Fruit fly (Drosophila melanogaster) whole organism, adult: Measurements from ENCODE around the gene CG9641.

Source experiments
- CG11617 ChIP-seq: fragments of 200-800 bp; sonication (Bioruptor generic); optimal IDR thresholded peaks from 2 replicates; lab custom pipeline; 2017; ENCODE audit warnings: mild to moderate bottlenecking, missing biosample characterization, missing genetic modification reagents, missing genetic modification characterization
- CG12768 ChIP-seq: fragments of 200-800 bp; sonication (Bioruptor generic); optimal IDR thresholded peaks from 2 replicates; lab custom pipeline; 2017; ENCODE audit warnings: missing biosample characterization, missing genetic modification characterization, mild to moderate bottlenecking, moderate library complexity, missing genetic modification reagents
- CG14711 ChIP-seq: fragments of 200-800 bp; sonication (Bioruptor generic); optimal IDR thresholded peaks from 2 replicates; lab custom pipeline; 2018; ENCODE audit warnings: missing biosample characterization, mild to moderate bottlenecking, missing genetic modification characterization, moderate library complexity
- CG1620 ChIP-seq: fragments of 200-800 bp; sonication (Bioruptor generic); optimal IDR thresholded peaks from 2 replicates; lab custom pipeline; 2016; ENCODE audit warnings: missing biosample characterization, missing genetic modification characterization
- CG33017 ChIP-seq: fragments of 200-800 bp; sonication (Bioruptor generic); optimal IDR thresholded peaks from 2 replicates; lab custom pipeline; 2018; ENCODE audit warnings: missing biosample characterization, mild to moderate bottlenecking, missing genetic modification characterization, moderate library complexity
- CG5204 ChIP-seq: fragments of 200-800 bp; sonication (Bioruptor generic); optimal IDR thresholded peaks from 2 replicates; lab custom pipeline; 2016; ENCODE audit warnings: missing biosample characterization, missing genetic modification characterization
- CG7045 ChIP-seq: fragments of 200-800 bp; sonication (Bioruptor generic); optimal IDR thresholded peaks from 2 replicates; lab custom pipeline; 2017; ENCODE audit warnings: missing biosample characterization, mild to moderate bottlenecking, missing genetic modification characterization
- CG7101 ChIP-seq: fragments of 200-800 bp; sonication (Bioruptor generic); optimal IDR thresholded peaks from 2 replicates; lab custom pipeline; 2018; ENCODE audit warnings: missing biosample characterization, mild to moderate bottlenecking, missing genetic modification characterization, moderate library complexity
- Clk ChIP-seq: fragments of 200-800 bp; sonication (Bioruptor generic); optimal IDR thresholded peaks from 2 replicates; lab custom pipeline; 2017; ENCODE audit warnings: missing biosample characterization, missing genetic modification characterization
- Crg-1 ChIP-seq: fragments of 200-800 bp; sonication (Bioruptor generic); optimal IDR thresholded peaks from 2 replicates; lab custom pipeline; 2016; ENCODE audit warnings: missing biosample characterization, missing genetic modification characterization
- Mnt ChIP-seq: fragments of 200-800 bp; sonication (Bioruptor generic); optimal IDR thresholded peaks from 2 replicates; lab custom pipeline; 2016; ENCODE audit warnings: missing biosample characterization, mild to moderate bottlenecking, missing genetic modification characterization
- bab1 ChIP-seq: fragments of 200-800 bp; sonication (Bioruptor generic); optimal IDR thresholded peaks from 3 replicates; lab custom pipeline; 2019; ENCODE audit warnings: missing biosample characterization, mild to moderate bottlenecking, missing genetic modification characterization, moderate library complexity
- cic ChIP-seq: fragments of 200-800 bp; sonication (Bioruptor generic); optimal IDR thresholded peaks from 2 replicates; lab custom pipeline; 2017; ENCODE audit warnings: missing biosample characterization, mild to moderate bottlenecking, missing genetic modification characterization, moderate library complexity
- kay ChIP-seq: fragments of 200-800 bp; sonication (Bioruptor generic); peaks from one replicate; lab custom pipeline; 2016; ENCODE audit warnings: missing biosample characterization, missing genetic modification characterization, borderline replicate concordance
- pad ChIP-seq: fragments of 200-800 bp; sonication (Bioruptor generic); optimal IDR thresholded peaks from 3 replicates; lab custom pipeline; 2017; ENCODE audit warnings: missing biosample characterization, missing genetic modification characterization, mild to moderate bottlenecking, moderate library complexity, missing genetic modification reagents
- tj ChIP-seq: fragments of 200-800 bp; sonication (Bioruptor generic); optimal IDR thresholded peaks from 3 replicates; lab custom pipeline; 2017; ENCODE audit warnings: missing biosample characterization, mild to moderate bottlenecking, missing genetic modification characterization, moderate library complexity
- toe ChIP-seq: fragments of 200-800 bp; sonication (Bioruptor generic); optimal IDR thresholded peaks from 2 replicates; lab custom pipeline; 2016; ENCODE audit warnings: missing biosample characterization, missing genetic modification characterization

The CG9641 gene

dm6 chr2L:2944509-2944908 lies 32.2 kb downstream of the CG9641 start:
- TF ChIP-seq CG33017 (tag; lab: Kevin White, UChicago) (peak; percentile 61), CG7045 (peak; percentile 20), CG11617 (GFP tag; lab: Kevin White, UChicago) (no peak), Clk (GFP tag; lab: Kevin White, UChicago) (no peak), CG14711 (tag; lab: Kevin White, UChicago) (peak; percentile 42), CG7101 (tag; lab: Kevin White, UChicago) (peak; percentile 25), bab1 (GFP tag; lab: Kevin White, UChicago) (no peak)

dm6 chr2L:2942639-2943038 lies 34.0 kb downstream of the CG9641 start:
- TF ChIP-seq CG1620 (GFP tag; lab: Kevin White, UChicago), result no peak
- TF ChIP-seq toe (GFP tag; lab: Kevin White, UChicago), result no peak
- no peak for TF ChIP-seq Mnt (GFP tag; lab: Kevin White, UChicago)
- TF ChIP-seq CG33017 (tag; lab: Kevin White, UChicago), result no peak
- TF ChIP-seq CG14711 (tag; lab: Kevin White, UChicago), result no peak
- TF ChIP-seq bab1 (GFP tag; lab: Kevin White, UChicago), result no peak
- no peak for TF ChIP-seq CG7101 (tag; lab: Kevin White, UChicago)
- no peak for TF ChIP-seq pad (GFP tag; lab: Kevin White, UChicago)
- TF ChIP-seq Clk (GFP tag; lab: Kevin White, UChicago), result no peak
- no peak for TF ChIP-seq kay
- TF ChIP-seq CG7045, result no peak

dm6 chr2L:2941353-2941752 lies 35.3 kb downstream of the CG9641 start:
- TF ChIP-seq tj (GFP tag; lab: Kevin White, UChicago) (no peak), kay (peak; percentile 75), pad (GFP tag; lab: Kevin White, UChicago) (no peak)

- TF ChIP-seq pad (GFP tag; lab: Kevin White, UChicago) (no peak), kay (peak; percentile 53), tj (GFP tag; lab: Kevin White, UChicago) (no peak), Crg-1 (GFP tag; lab: Kevin White, UChicago) (no peak), cic (GFP tag; lab: Kevin White, UChicago) (no peak), CG11617 (GFP tag; lab: Kevin White, UChicago) (no peak), CG5204 (GFP tag; lab: Kevin White, UChicago) (no peak)
Observed at dm6 chr2L:2939698-2940097, 37.0 kb downstream of the CG9641 start.

dm6 chr2L:2935704-2936103 lies 41.0 kb downstream of the CG9641 start:
- no peak for TF ChIP-seq CG7101 (tag; lab: Kevin White, UChicago)
- no peak for TF ChIP-seq toe (GFP tag; lab: Kevin White, UChicago)
- peak; percentile 6 for TF ChIP-seq CG12768 (GFP tag; lab: Kevin White, UChicago)
- peak; percentile 36 for TF ChIP-seq Mnt (GFP tag; lab: Kevin White, UChicago)
- TF ChIP-seq cic (GFP tag; lab: Kevin White, UChicago), result peak; percentile 21

dm6 chr2L:2931555-2932131 lies 45.0 kb downstream of the CG9641 start:
- TF ChIP-seq tj (GFP tag; lab: Kevin White, UChicago) (peak; percentile 17), pad (GFP tag; lab: Kevin White, UChicago) (no peak)

- TF ChIP-seq CG7045, result no peak
Observed at dm6 chr2L:2930646-2931045, 46.0 kb downstream of the CG9641 start.
